Worm (Caenorhabditis elegans) whole organism, L3 larva: ENCODE data around the gene chil-3.

Experiments used
- ZK546.5 ChIP-seq: sonication (generic microtip); optimal IDR thresholded peaks from 2 replicates; lab custom pipeline; 2017; ENCODE audit warnings: missing biosample characterization, missing genetic modification characterization
- aly-2 ChIP-seq: fragments of 150-350 bp; optimal IDR thresholded peaks from 2 replicates; lab custom pipeline; 2014; ENCODE audit warnings: missing biosample characterization, missing genetic modification characterization
- ama-1 ChIP-seq: fragments of 150-350 bp; optimal IDR thresholded peaks from 2 replicates; lab custom pipeline; 2018
- ceh-16 ChIP-seq: sonication (generic microtip); optimal IDR thresholded peaks from 2 replicates; lab custom pipeline; 2017; ENCODE audit warnings: missing biosample characterization, missing genetic modification characterization
- ceh-28 ChIP-seq: fragments of 150-350 bp; optimal IDR thresholded peaks from 2 replicates; lab custom pipeline; 2014; ENCODE audit warnings: missing biosample characterization, missing genetic modification reagents, missing genetic modification characterization
- ceh-82 ChIP-seq: fragments of 150-350 bp; optimal IDR thresholded peaks from 2 replicates; lab custom pipeline; 2014; ENCODE audit warnings: missing biosample characterization, missing genetic modification characterization
- egl-27 ChIP-seq: sonication (generic microtip); optimal IDR thresholded peaks from 4 replicates; lab custom pipeline; 2017; ENCODE audit warnings: missing biosample characterization, missing genetic modification reagents, missing genetic modification characterization
- egl-5 ChIP-seq: fragments of 150-350 bp; optimal IDR thresholded peaks from 2 replicates; lab custom pipeline; 2017; ENCODE audit warnings: missing biosample characterization, missing genetic modification reagents, missing genetic modification characterization, inconsistent platforms
- elt-1 ChIP-seq: fragments of 150-350 bp; optimal IDR thresholded peaks from 2 replicates; lab custom pipeline; 2014; ENCODE audit warnings: missing biosample characterization, missing genetic modification characterization
- elt-2 ChIP-seq: sonication (generic microtip); optimal IDR thresholded peaks from 2 replicates; lab custom pipeline; 2016; ENCODE audit warnings: missing genetic modification reagents, mild to moderate bottlenecking, missing genetic modification characterization, missing compliant biosample characterization
- elt-3 ChIP-seq, 3 experiments: fragments of 150-350 bp in 1 of 3; sonication (generic microtip) in 2 of 3; optimal IDR thresholded peaks; 2 replicates in 2 of 3; 4 replicates in 1 of 3; lab custom pipeline; 2014 to 2017; ENCODE audit warnings: missing biosample characterization in 3 of 3, missing genetic modification characterization in 3 of 3
- fkh-10 ChIP-seq: sonication (generic microtip); optimal IDR thresholded peaks from 2 replicates; lab custom pipeline; 2017; ENCODE audit warnings: missing biosample characterization, missing genetic modification reagents, missing genetic modification characterization
- hmg-11 ChIP-seq: sonication (generic microtip); optimal IDR thresholded peaks from 2 replicates; lab custom pipeline; 2016; ENCODE audit warnings: missing genetic modification characterization, missing compliant biosample characterization
- jun-1 ChIP-seq: fragments of 150-350 bp; optimal IDR thresholded peaks from 2 replicates; lab custom pipeline; 2014; ENCODE audit warnings: missing biosample characterization, missing genetic modification reagents, missing genetic modification characterization
- lin-15B ChIP-seq: fragments of 150-350 bp; optimal IDR thresholded peaks from 2 replicates; lab custom pipeline; 2014; ENCODE audit warnings: missing biosample characterization, missing genetic modification characterization
- lin-39 ChIP-seq: fragments of 150-350 bp; optimal IDR thresholded peaks from 2 replicates; lab custom pipeline; 2018; ENCODE audit warnings: missing biosample characterization, missing genetic modification reagents, missing genetic modification characterization
- lsy-12 ChIP-seq: sonication (generic microtip); optimal IDR thresholded peaks from 2 replicates; lab custom pipeline; 2016; ENCODE audit warnings: mild to moderate bottlenecking, missing genetic modification characterization, missing compliant biosample characterization
- mdl-1 ChIP-seq: fragments of 150-350 bp; optimal IDR thresholded peaks from 2 replicates; lab custom pipeline; 2014; ENCODE audit warnings: missing biosample characterization, missing genetic modification characterization
- mml-1 ChIP-seq: fragments of 150-350 bp; sonication (generic microtip); optimal IDR thresholded peaks from 3 replicates; lab custom pipeline; 2014; ENCODE audit warnings: missing biosample characterization, missing genetic modification characterization
- nfya-1 ChIP-seq: sonication (generic microtip); optimal IDR thresholded peaks from 2 replicates; lab custom pipeline; 2017; ENCODE audit warnings: missing genetic modification characterization, mild to moderate bottlenecking, missing compliant biosample characterization, antibody characterized with exemption, moderate library complexity; ENCODE audit not compliant: insufficient read depth
- nhr-11 ChIP-seq: fragments of 150-350 bp; optimal IDR thresholded peaks from 2 replicates; lab custom pipeline; 2014; ENCODE audit warnings: missing biosample characterization, missing genetic modification characterization
- nhr-12 ChIP-seq: fragments of 150-350 bp; optimal IDR thresholded peaks from 2 replicates; lab custom pipeline; 2014; ENCODE audit warnings: missing biosample characterization, missing genetic modification characterization
- nhr-237 ChIP-seq: fragments of 150-350 bp; optimal IDR thresholded peaks from 2 replicates; lab custom pipeline; 2014; ENCODE audit warnings: missing biosample characterization, missing genetic modification characterization
- nhr-28 ChIP-seq: fragments of 150-350 bp; optimal IDR thresholded peaks from 2 replicates; lab custom pipeline; 2014; ENCODE audit warnings: missing biosample characterization, missing genetic modification characterization
- nhr-43 ChIP-seq: sonication (generic microtip); optimal IDR thresholded peaks from 2 replicates; lab custom pipeline; 2016; ENCODE audit warnings: mild to moderate bottlenecking, missing genetic modification characterization, missing compliant biosample characterization; ENCODE audit not compliant: poor library complexity, severe bottlenecking
- nhr-67 ChIP-seq: fragments of 150-350 bp; optimal IDR thresholded peaks from 2 replicates; lab custom pipeline; 2014; ENCODE audit warnings: missing biosample characterization, missing genetic modification characterization
- nhr-76 ChIP-seq: fragments of 150-350 bp; sonication (generic microtip); optimal IDR thresholded peaks from 5 replicates; lab custom pipeline; 2014; ENCODE audit warnings: missing biosample characterization, missing genetic modification characterization
- nhr-77 ChIP-seq: fragments of 150-350 bp; optimal IDR thresholded peaks from 2 replicates; lab custom pipeline; 2014; ENCODE audit warnings: missing biosample characterization, missing genetic modification characterization
- pha-4 ChIP-seq: fragments of 150-350 bp; optimal IDR thresholded peaks from 2 replicates; lab custom pipeline; 2014; ENCODE audit warnings: missing biosample characterization, missing genetic modification reagents, missing genetic modification characterization
- pqm-1 ChIP-seq: fragments of 150-350 bp; optimal IDR thresholded peaks from 2 replicates; lab custom pipeline; 2017; ENCODE audit warnings: missing biosample characterization, missing genetic modification characterization, inconsistent platforms
- skn-1 ChIP-seq: fragments of 150-350 bp; optimal IDR thresholded peaks from 2 replicates; lab custom pipeline; 2014; ENCODE audit warnings: missing biosample characterization, missing genetic modification characterization
- snpc-4 ChIP-seq: fragments of 150-350 bp; optimal IDR thresholded peaks from 2 replicates; lab custom pipeline; 2014; ENCODE audit warnings: missing biosample characterization, missing genetic modification characterization
- tbx-2 ChIP-seq: sonication (generic microtip); optimal IDR thresholded peaks from 2 replicates; lab custom pipeline; 2016; ENCODE audit warnings: mild to moderate bottlenecking, missing genetic modification characterization, missing compliant biosample characterization
- unc-39 ChIP-seq: sonication (generic microtip); optimal IDR thresholded peaks from 4 replicates; lab custom pipeline; 2017; ENCODE audit warnings: missing biosample characterization, missing genetic modification characterization
- unc-62 ChIP-seq: fragments of 150-350 bp; sonication (generic microtip); optimal IDR thresholded peaks from 4 replicates; lab custom pipeline; 2014; ENCODE audit warnings: missing biosample characterization, missing genetic modification reagents, missing genetic modification characterization
- zag-1 ChIP-seq: fragments of 150-350 bp; optimal IDR thresholded peaks from 2 replicates; lab custom pipeline; 2014; ENCODE audit warnings: missing biosample characterization, missing genetic modification characterization
- ztf-11 ChIP-seq: fragments of 150-350 bp; optimal IDR thresholded peaks from 2 replicates; lab custom pipeline; 2014; ENCODE audit warnings: missing biosample characterization, missing genetic modification characterization
- ztf-4 ChIP-seq: fragments of 150-350 bp; optimal IDR thresholded peaks from 2 replicates; lab custom pipeline; 2014; ENCODE audit warnings: missing biosample characterization, missing genetic modification characterization

The chil-3 gene

DNA sequence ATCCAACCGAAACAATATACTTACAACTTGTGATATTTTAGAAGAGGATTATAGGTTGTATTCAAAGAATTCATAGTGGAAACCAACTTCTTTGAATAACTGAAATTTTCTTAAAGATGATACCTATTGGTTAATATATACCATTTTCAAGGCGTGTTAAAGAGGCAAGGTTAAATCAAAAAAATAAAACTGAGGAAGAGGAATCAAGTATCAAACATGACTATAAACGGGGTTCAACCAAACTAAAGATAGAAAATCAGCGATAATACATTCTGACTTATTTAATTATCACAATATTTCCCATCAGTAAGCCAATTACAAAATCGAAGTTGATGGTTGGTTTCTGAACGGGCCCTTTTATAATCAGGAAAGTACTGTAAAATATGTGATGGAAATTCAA lies at the start of gene chil-3:
Gene chil-3 (minus strand): TSS at position 101 of the 400 bp plus-strand sequence.
- TF ChIP-seq pha-4 = no peak
- no peak for TF ChIP-seq zag-1 (tag; lab: Kevin White, UChicago)
- no peak for TF ChIP-seq pqm-1 (tag; lab: Kevin White, UChicago)
- TF ChIP-seq nhr-67 = no peak
- TF ChIP-seq elt-2 (tag; lab: Kevin White, UChicago) = no peak
- TF ChIP-seq nhr-12 (tag; lab: Kevin White, UChicago) = no peak
- no peak for TF ChIP-seq ceh-28 (tag; lab: Kevin White, UChicago)
- no peak for TF ChIP-seq nhr-237 (tag; lab: Kevin White, UChicago)

DNA sequence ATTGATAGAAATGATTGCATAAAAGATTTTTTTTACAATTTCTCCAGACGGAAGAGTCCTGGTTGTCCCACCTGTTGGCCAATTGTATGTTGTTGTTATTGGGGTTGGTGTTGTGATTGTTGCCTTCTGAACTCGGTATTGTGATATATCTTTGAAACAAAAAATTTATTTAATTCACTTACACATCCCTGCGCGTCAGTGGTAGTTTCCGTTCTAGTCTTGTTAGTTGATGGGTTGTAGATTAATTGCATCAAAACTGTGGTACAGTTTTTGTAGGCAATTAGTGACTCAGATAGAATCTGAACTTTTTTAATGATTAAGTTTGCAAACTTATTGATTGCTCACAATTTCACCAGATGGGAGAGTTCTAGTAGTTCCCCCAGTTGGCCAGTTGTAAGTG lies 43.2 kb upstream of the chil-3 start:
- no peak for TF ChIP-seq tbx-2
- TF ChIP-seq lin-39 (tag; lab: Kevin White, UChicago) = no peak
- no peak for TF ChIP-seq pqm-1 (tag; lab: Kevin White, UChicago)
- no peak for TF ChIP-seq elt-2 (tag; lab: Kevin White, UChicago)
- no peak for TF ChIP-seq aly-2 (tag; lab: Kevin White, UChicago)
- TF ChIP-seq elt-3 (tag; optimal IDR thresholded peaks at IDR 0.05; lab: Kevin White, UChicago) = no peak
- no peak for TF ChIP-seq nhr-76
- TF ChIP-seq ceh-28 (tag; lab: Kevin White, UChicago) = no peak
- TF ChIP-seq egl-27 (tag; lab: Kevin White, UChicago) = no peak
- no peak for TF ChIP-seq nfya-1 (tag; lab: Kevin White, UChicago)
- no peak for TF ChIP-seq unc-39 (tag; lab: Kevin White, UChicago)
- TF ChIP-seq jun-1 (tag; lab: Kevin White, UChicago) = no peak
- TF ChIP-seq ztf-11 = no peak

DNA sequence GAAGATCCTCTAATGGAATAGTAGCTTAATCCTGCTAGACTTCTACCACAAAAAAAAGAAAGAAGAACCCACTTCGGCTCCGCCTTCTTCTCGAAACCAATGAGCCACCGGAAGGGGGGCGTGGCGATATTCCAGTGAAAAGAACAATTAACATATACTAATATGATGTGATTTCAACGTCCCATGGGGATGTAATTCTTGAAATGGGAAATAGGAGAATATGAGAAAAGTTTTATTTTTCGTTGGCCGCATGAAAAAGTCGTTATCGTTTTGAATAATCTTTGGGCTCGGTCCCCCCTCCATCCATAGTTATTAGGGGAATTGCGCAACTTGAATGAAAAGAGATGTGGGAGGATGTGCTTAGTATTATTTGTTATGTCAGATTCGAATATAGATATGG lies 39.0 kb upstream of the chil-3 start, which contains the start of gene unc-4:
Gene unc-4 (minus strand): TSS at position 101 of the 400 bp plus-strand sequence.
- TF ChIP-seq ZK546.5 (tag; lab: Kevin White, UChicago) (no peak), elt-1 (tag; lab: Kevin White, UChicago) (peak; percentile 4)

DNA sequence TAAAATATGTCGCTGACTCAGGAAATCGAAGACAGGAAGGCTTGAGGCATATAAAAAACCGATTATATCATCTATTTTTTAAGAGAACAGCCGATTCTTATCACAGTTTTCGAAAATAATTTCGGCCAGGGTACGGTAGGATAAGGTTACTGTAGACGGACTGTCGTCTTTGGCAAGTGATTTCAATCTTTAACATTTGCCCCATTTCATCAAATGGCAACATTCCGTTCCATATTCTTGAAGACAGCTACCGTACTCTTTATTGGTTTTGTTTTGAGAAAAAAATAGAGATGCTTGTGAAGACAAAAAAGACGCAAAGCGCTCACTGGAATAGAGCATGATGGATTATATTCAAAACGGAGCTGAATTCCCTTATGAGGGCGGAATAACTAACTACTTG lies 37.5 kb upstream of the chil-3 start:
- no peak for TF ChIP-seq zag-1 (tag; lab: Kevin White, UChicago)
- TF ChIP-seq fkh-10 (GFP tag; lab: Kevin White, UChicago) = no peak
- TF ChIP-seq ceh-28 (tag; lab: Kevin White, UChicago) = no peak
- TF ChIP-seq elt-3 (tag; optimal IDR thresholded peaks at IDR 0.05; lab: Kevin White, UChicago) = no peak
- TF ChIP-seq nhr-11 (tag; lab: Kevin White, UChicago) = no peak
- TF ChIP-seq skn-1 (tag; lab: Kevin White, UChicago) = no peak

DNA sequence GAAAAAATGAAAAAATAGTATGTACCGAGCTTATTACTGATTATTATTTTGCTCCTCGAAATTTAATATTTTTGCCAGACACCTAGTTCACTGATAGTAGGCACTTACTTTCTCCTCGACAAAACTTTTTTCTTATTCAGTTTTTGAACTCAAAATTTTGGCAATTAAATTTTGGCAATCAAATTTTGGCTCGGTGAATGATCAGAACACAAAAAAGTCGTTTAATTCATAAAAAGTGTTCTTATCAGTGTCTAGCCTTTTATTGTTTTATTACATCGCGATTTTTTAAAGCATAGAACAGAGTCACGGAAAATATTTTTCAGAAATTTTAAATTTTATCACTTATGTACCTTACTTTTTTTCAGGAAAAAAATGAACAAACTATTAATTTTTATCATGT lies 33.9 kb upstream of the chil-3 start:
- TF ChIP-seq pqm-1 (tag; lab: Kevin White, UChicago) (peak; percentile 58), ZK546.5 (tag; lab: Kevin White, UChicago) (no peak), elt-2 (tag; lab: Kevin White, UChicago) (peak; percentile 72)

DNA sequence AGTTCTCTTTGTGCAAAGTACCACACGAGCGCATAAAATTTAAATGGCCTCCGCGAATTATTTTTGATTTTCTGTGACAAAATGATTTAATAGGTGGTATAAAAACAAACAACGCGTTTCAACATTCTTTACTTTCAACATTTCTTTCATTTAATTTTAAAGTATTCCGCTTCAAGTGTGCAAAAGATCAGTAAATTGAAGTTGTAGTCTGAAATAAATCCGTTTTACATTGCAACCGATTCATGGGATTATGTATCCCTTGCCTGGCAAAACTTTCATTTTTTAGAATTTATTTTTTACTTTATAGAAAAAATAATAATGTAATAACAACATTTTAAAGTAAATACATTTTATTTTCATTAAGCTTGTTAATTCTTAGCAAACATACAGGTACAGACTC lies 33.1 kb upstream of the chil-3 start, which contains the start of gene F26C11.1:
Gene F26C11.1 (plus strand): TSS at position 301 of the 400 bp plus-strand sequence.
- TF ChIP-seq nhr-237 (tag; lab: Kevin White, UChicago) (no peak), hmg-11 (tag; lab: Kevin White, UChicago) (no peak), lin-15B (no peak), pha-4 (no peak), unc-39 (tag; lab: Kevin White, UChicago) (no peak)

DNA sequence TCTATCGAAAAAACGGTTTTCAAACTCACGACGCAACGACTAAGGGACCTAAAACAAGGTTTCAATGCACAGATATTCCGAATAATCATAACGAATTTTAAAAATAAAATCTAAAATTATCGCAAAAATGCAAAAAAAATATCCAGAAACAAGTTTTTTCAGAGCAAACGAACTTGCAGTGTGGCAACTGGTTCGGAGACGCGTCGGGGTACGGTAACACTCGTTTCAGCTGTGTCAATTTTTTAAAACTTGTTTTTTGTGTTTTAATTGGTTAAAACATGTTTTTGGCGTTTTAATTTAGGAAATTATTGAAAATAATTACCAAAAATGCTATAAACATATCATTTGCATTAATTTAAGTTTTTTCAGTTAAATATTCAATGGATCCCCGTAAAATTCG lies 31.1 kb upstream of the chil-3 start, which contains the start of gene C08H9.16:
Gene C08H9.16 (plus strand): TSS at position 370 of the 400 bp plus-strand sequence.
- TF ChIP-seq nhr-67 = no peak
- TF ChIP-seq ceh-82 (tag; lab: Kevin White, UChicago) = no peak
- TF ChIP-seq lin-15B = peak; percentile 52
- TF ChIP-seq ama-1 (lab: Kevin White, UChicago) = no peak
- TF ChIP-seq mdl-1 (tag; lab: Kevin White, UChicago) = no peak
- no peak for TF ChIP-seq aly-2 (tag; lab: Kevin White, UChicago)
- no peak for TF ChIP-seq unc-62 (GFP tag; lab: Kevin White, UChicago)
- TF ChIP-seq lsy-12 (tag; lab: Kevin White, UChicago) = no peak
- TF ChIP-seq nhr-28 (tag; lab: Kevin White, UChicago) = no peak
- TF ChIP-seq nfya-1 (tag; lab: Kevin White, UChicago) = peak; percentile 97
- TF ChIP-seq mml-1 = no peak
- TF ChIP-seq fkh-10 (GFP tag; lab: Kevin White, UChicago) = no peak
- peak; percentile 52 for TF ChIP-seq hmg-11 (tag; lab: Kevin White, UChicago)
- TF ChIP-seq nhr-77 = peak; percentile 17
- peak; percentile 14 for TF ChIP-seq ceh-28 (tag; lab: Kevin White, UChicago)
- TF ChIP-seq egl-5 (tag; lab: Kevin White, UChicago) = peak; percentile 9
- no peak for TF ChIP-seq ceh-16
- peak; percentile 69 for TF ChIP-seq snpc-4
- TF ChIP-seq nhr-43 = peak; percentile 37
- no peak for TF ChIP-seq unc-39 (tag; lab: Kevin White, UChicago)
- TF ChIP-seq jun-1 (tag; lab: Kevin White, UChicago) = no peak
- no peak for TF ChIP-seq ztf-4
- TF ChIP-seq elt-3 (tag; optimal IDR thresholded peaks at IDR 0.05; lab: Kevin White, UChicago) = no peak
- no peak for TF ChIP-seq nhr-237 (tag; lab: Kevin White, UChicago)
- no peak for TF ChIP-seq tbx-2
